Fruit fly (Drosophila melanogaster): ENCODE data around the gene sw.
A peak's percentile ranks its signal among the peaks of the same experiment; 100 is the strongest.

sw gene

DNA sequence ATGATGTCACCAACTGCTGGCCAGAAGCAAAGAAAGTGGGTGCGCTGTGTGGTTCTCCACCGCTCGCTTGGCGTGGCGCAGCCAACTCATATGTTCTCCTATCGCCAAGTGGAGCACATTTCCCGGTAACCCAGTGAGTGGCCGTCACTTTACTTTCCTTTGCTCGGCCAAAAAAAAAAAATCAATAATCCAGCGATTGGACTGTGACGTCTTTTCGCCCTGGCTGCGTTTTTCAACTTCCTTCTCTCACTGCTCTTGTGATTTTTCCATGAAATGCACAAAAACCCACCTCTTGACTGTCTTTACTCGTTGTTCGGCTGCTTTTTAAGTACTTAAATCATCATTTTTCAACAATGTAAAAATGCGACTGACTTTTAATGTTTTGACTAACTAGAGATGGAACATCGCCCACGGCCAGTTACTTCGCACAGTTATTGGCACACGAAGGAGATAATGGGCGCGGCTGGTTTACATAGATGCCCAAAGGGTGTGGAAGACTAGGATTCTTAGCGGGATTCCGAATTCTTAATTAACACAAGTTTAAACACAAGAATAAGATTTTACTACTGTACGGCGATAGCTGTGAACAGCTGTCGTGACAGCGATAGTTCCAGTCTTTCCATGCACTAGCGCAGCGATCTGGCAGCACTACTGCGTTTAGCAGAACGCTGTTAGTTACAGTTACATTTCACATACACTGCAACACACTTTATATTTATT lies at the start of gene sw (continued):
- TF ChIP-seq CG2889 (GFP tag; IDR thresholded peaks at IDR 0.05): peak; percentile 44; the same call in 1 of the 3 replicates
- TF ChIP-seq Trl (optimal IDR thresholded peaks at IDR 0.05): no peak
- peak; percentile 26 for TF ChIP-seq Trl (GFP tag; optimal IDR thresholded peaks at IDR 0.05)
- TF ChIP-seq gce (GFP tag; IDR thresholded peaks at IDR 0.05): no peak
- peak; percentile 46 for TF ChIP-seq pb (GFP tag; optimal IDR thresholded peaks at IDR 0.05)
- TF ChIP-seq Neu2 (GFP tag; optimal IDR thresholded peaks at IDR 0.05; ENCODE audit: borderline replicate concordance): peak; percentile 58
- peak; percentile 50 for TF ChIP-seq her (GFP tag; optimal IDR thresholded peaks at IDR 0.05)
- peak; percentile 52 for TF ChIP-seq pnt (GFP tag; optimal IDR thresholded peaks at IDR 0.05)
- peak; percentile 61 for TF ChIP-seq Hsf (GFP tag; optimal IDR thresholded peaks at IDR 0.05)
- no peak for TF ChIP-seq sd (tag; optimal IDR thresholded peaks at IDR 0.05)
- peak; percentile 90 for TF ChIP-seq unc-4 (GFP tag; IDR thresholded peaks at IDR 0.05; ENCODE audit: partially characterized antibody)
- peak; percentile 45 for TF ChIP-seq mirr (GFP tag; optimal IDR thresholded peaks at IDR 0.05)
- peak; percentile 27 for TF ChIP-seq az2 (GFP tag; optimal IDR thresholded peaks at IDR 0.05)
- TF ChIP-seq stwl (tag; optimal IDR thresholded peaks at IDR 0.05): peak; percentile 47
- TF ChIP-seq Nf-YC (tag; optimal IDR thresholded peaks at IDR 0.05): peak; percentile 50
- peak; percentile 11 for TF ChIP-seq NK7.1 (GFP tag; optimal IDR thresholded peaks at IDR 0.05)
- peak; percentile 96 for TF ChIP-seq Med (GFP tag)
- no peak for TF ChIP-seq pan (optimal IDR thresholded peaks at IDR 0.05)
- peak in 1 of 2 experiments; percentile 31 for TF ChIP-seq pan (GFP tag; optimal IDR thresholded peaks at IDR 0.05 in 1 of 2, IDR thresholded peaks at IDR 0.05 in 1 of 2)
- TF ChIP-seq Pdp1 (GFP tag; optimal IDR thresholded peaks at IDR 0.05): peak; percentile 40 to 69
- TF ChIP-seq Mrtf (GFP tag; IDR thresholded peaks at IDR 0.05): peak; percentile 64; the same call in 2 of the 3 replicates
- no peak for TF ChIP-seq NC2α (GFP tag; optimal IDR thresholded peaks at IDR 0.05)
- TF ChIP-seq CTCF (GFP tag; optimal IDR thresholded peaks at IDR 0.05): no peak
- TF ChIP-seq CG12299 (tag; optimal IDR thresholded peaks at IDR 0.05): peak; percentile 28
- peak; percentile 10 for TF ChIP-seq CG8281 (tag; optimal IDR thresholded peaks at IDR 0.05)
- TF ChIP-seq Dad (GFP tag; optimal IDR thresholded peaks at IDR 0.05): peak; percentile 57
- TF ChIP-seq CG31388 (GFP tag; optimal IDR thresholded peaks at IDR 0.05): no peak
- 0 out of 3 replicates have a peak, but pooled peaks have one; percentile 29 for TF ChIP-seq otp (GFP tag; IDR thresholded peaks at IDR 0.05)
- TF ChIP-seq CG16815 (GFP tag; optimal IDR thresholded peaks at IDR 0.05): peak; percentile 23
- peak; percentile 28 for TF ChIP-seq CG10209 (GFP tag; optimal IDR thresholded peaks at IDR 0.05)
- TF ChIP-seq en (GFP tag; optimal IDR thresholded peaks at IDR 0.05): no peak
- no peak for TF ChIP-seq sqz (GFP tag; optimal IDR thresholded peaks at IDR 0.05)
- peak; percentile 52 for TF ChIP-seq ind (GFP tag; optimal IDR thresholded peaks at IDR 0.05)
- TF ChIP-seq CG4730 (GFP tag; IDR thresholded peaks at IDR 0.05): peak; percentile 27; the same call in 1 of the 2 replicates
- peak; percentile 67 for TF ChIP-seq ato (GFP tag; IDR thresholded peaks at IDR 0.05; ENCODE audit: partially characterized antibody)
- no peak for TF ChIP-seq CG43689 (GFP tag; IDR thresholded peaks at IDR 0.05)
- TF ChIP-seq onecut (GFP tag; IDR thresholded peaks at IDR 0.05): peak; percentile 92
- peak; percentile 53 for TF ChIP-seq CG10366 (GFP tag; IDR thresholded peaks at IDR 0.05)
- peak; percentile 67; the same call in 2 of the 3 replicates for TF ChIP-seq Optix (GFP tag; IDR thresholded peaks at IDR 0.05)
- peak; percentile 6 for TF ChIP-seq odd (GFP tag; optimal IDR thresholded peaks at IDR 0.05)
- peak; percentile 54 for TF ChIP-seq Dref (GFP tag; IDR thresholded peaks at IDR 0.05)
- peak; percentile 26 for TF ChIP-seq CG7556 (GFP tag; optimal IDR thresholded peaks at IDR 0.05)
- TF ChIP-seq fu2 (GFP tag; optimal IDR thresholded peaks at IDR 0.05): peak; percentile 52
- TF ChIP-seq Lhr (GFP tag; optimal IDR thresholded peaks at IDR 0.05): peak; percentile 26
- TF ChIP-seq HLH54F (GFP tag; optimal IDR thresholded peaks at IDR 0.05): peak; percentile 74
- TF ChIP-seq CG4617 (GFP tag; optimal IDR thresholded peaks at IDR 0.05; ENCODE audit: borderline replicate concordance): peak; percentile 85
- TF ChIP-seq z (GFP tag; IDR thresholded peaks at IDR 0.05): no peak
- peak; percentile 46; the same call in 1 of the 3 replicates for TF ChIP-seq H15 (GFP tag; IDR thresholded peaks at IDR 0.05)
- TF ChIP-seq CG17829 (tag; optimal IDR thresholded peaks at IDR 0.05): peak; percentile 62
- no peak for TF ChIP-seq Eip74EF (GFP tag; optimal IDR thresholded peaks at IDR 0.05)
- no peak for TF ChIP-seq lbe (GFP tag; optimal IDR thresholded peaks at IDR 0.05)

All from whole organism, embryonic.